Fruit fly (Drosophila melanogaster) whole organism, wandering third instar larva: ENCODE data around the gene Nubp2.

Source experiments
- Abd-B ChIP-seq: fragments of >200 bp; optimal IDR thresholded peaks from 2 replicates; lab custom pipeline; 2017; ENCODE audit warnings: missing biosample characterization, missing genetic modification characterization
- CG32264 ChIP-seq: fragments of 200-800 bp; sonication (Bioruptor generic); optimal IDR thresholded peaks from 2 replicates; lab custom pipeline; 2016; ENCODE audit warnings: missing biosample characterization, missing genetic modification characterization
- CG9705 ChIP-seq: fragments of 200-800 bp; sonication (Bioruptor generic); optimal IDR thresholded peaks from 2 replicates; lab custom pipeline; 2018; ENCODE audit warnings: missing biosample characterization, mild to moderate bottlenecking, missing genetic modification characterization
- CrebA ChIP-seq: fragments of 200-800 bp; sonication (Bioruptor generic); optimal IDR thresholded peaks from 2 replicates; lab custom pipeline; 2016; ENCODE audit warnings: missing biosample characterization, mild to moderate bottlenecking, missing genetic modification characterization, borderline replicate concordance
- Dfd ChIP-seq: fragments of >200 bp; optimal IDR thresholded peaks from 2 replicates; lab custom pipeline; 2017; ENCODE audit warnings: missing biosample characterization, missing genetic modification characterization
- Dif ChIP-seq: fragments of 200-275, 200-300 bp; sonication (Bioruptor generic); optimal IDR thresholded peaks from 2 replicates; lab custom pipeline; 2018; ENCODE audit warnings: missing biosample characterization, missing genetic modification characterization; ENCODE audit not compliant: partially characterized antibody
- GATAd ChIP-seq: sonication (Bioruptor generic); optimal IDR thresholded peaks from 2 replicates; lab custom pipeline; 2016; ENCODE audit warnings: missing biosample characterization, missing genetic modification characterization
- HLH106 ChIP-seq: fragments of 200-800 bp; optimal IDR thresholded peaks from 3 replicates; lab custom pipeline; 2019; ENCODE audit warnings: missing biosample characterization, mild to moderate bottlenecking, missing genetic modification characterization, moderate library complexity
- Hnf4 ChIP-seq: fragments of 200-800 bp; sonication (Bioruptor generic); optimal IDR thresholded peaks from 2 replicates; lab custom pipeline; 2016; ENCODE audit warnings: missing biosample characterization, mild to moderate bottlenecking, missing genetic modification characterization
- Hr78 ChIP-seq: fragments of >200 bp; optimal IDR thresholded peaks from 2 replicates; lab custom pipeline; 2017; ENCODE audit warnings: missing biosample characterization, missing genetic modification characterization
- Hr83 ChIP-seq: fragments of 200-300 bp; sonication (Bioruptor generic); optimal IDR thresholded peaks from 2 replicates; lab custom pipeline; 2016; ENCODE audit warnings: missing biosample characterization, mild to moderate bottlenecking, missing genetic modification characterization, moderate library complexity; ENCODE audit not compliant: poor library complexity, severe bottlenecking
- Jra ChIP-seq: sonication (Bioruptor generic); optimal IDR thresholded peaks from 2 replicates; lab custom pipeline; 2016; ENCODE audit warnings: missing biosample characterization, missing genetic modification characterization
- Mio ChIP-seq: sonication (Bioruptor generic); optimal IDR thresholded peaks from 2 replicates; lab custom pipeline; 2016; ENCODE audit warnings: missing biosample characterization, missing genetic modification characterization
- Myc ChIP-seq: fragments of >200 bp; optimal IDR thresholded peaks from 2 replicates; lab custom pipeline; 2017
- N ChIP-seq: fragments of >200 bp; optimal IDR thresholded peaks from 2 replicates; lab custom pipeline; 2018; ENCODE audit warnings: missing biosample characterization, missing external identifiers, missing genetic modification characterization
- OdsH ChIP-seq: fragments of 200-800 bp; sonication (Bioruptor generic); optimal IDR thresholded peaks from 2 replicates; lab custom pipeline; 2016; ENCODE audit warnings: missing biosample characterization, mild to moderate bottlenecking, missing genetic modification characterization
- Rel ChIP-seq, 2 experiments: fragments of 200-800 bp; sonication (Bioruptor generic) in 1 of 2; optimal IDR thresholded peaks; 2 replicates in 1 of 2; 3 replicates in 1 of 2; lab custom pipeline; 2016 to 2019; ENCODE audit warnings: mild to moderate bottlenecking in 2 of 2, missing biosample characterization in 2 of 2, missing genetic modification characterization in 2 of 2, moderate library complexity in 1 of 2
- Sp1 ChIP-seq: fragments of 200-800 bp; sonication (Bioruptor generic); optimal IDR thresholded peaks from 3 replicates; lab custom pipeline; 2019; ENCODE audit warnings: missing biosample characterization, mild to moderate bottlenecking, missing genetic modification characterization, moderate library complexity
- Vsx2 ChIP-seq: fragments of 200-300, 225-300 bp; sonication (Bioruptor generic); optimal IDR thresholded peaks from 2 replicates; lab custom pipeline; 2018; ENCODE audit warnings: missing biosample characterization, missing genetic modification characterization; ENCODE audit not compliant: partially characterized antibody
- br ChIP-seq: fragments of 200-800 bp; sonication (Bioruptor generic); optimal IDR thresholded peaks from 2 replicates; lab custom pipeline; 2016; ENCODE audit warnings: missing biosample characterization, missing genetic modification characterization
- brk ChIP-seq: fragments of 200-800 bp; sonication (Bioruptor generic); optimal IDR thresholded peaks from 2 replicates; lab custom pipeline; 2016; ENCODE audit warnings: missing biosample characterization, mild to moderate bottlenecking, missing genetic modification characterization
- dl ChIP-seq, 2 experiments: fragments of 175-275, 200-275 bp in 1 of 2; fragments of 200-275 bp in 1 of 2; sonication (Bioruptor generic); optimal IDR thresholded peaks; lab custom pipeline; 2018; ENCODE audit warnings: mild to moderate bottlenecking in 2 of 2, missing biosample characterization in 2 of 2, missing genetic modification characterization in 2 of 2, moderate library complexity in 2 of 2; ENCODE audit not compliant: partially characterized antibody in 2 of 2, insufficient read depth in 1 of 2
- dmrt93B ChIP-seq: fragments of 200-800 bp; sonication (Bioruptor generic); optimal IDR thresholded peaks from 2 replicates; lab custom pipeline; 2018; ENCODE audit warnings: missing biosample characterization, mild to moderate bottlenecking, missing genetic modification characterization
- dsf ChIP-seq: sonication (Bioruptor generic); optimal IDR thresholded peaks from 2 replicates; lab custom pipeline; 2016; ENCODE audit warnings: missing biosample characterization, missing genetic modification characterization, borderline replicate concordance
- ey ChIP-seq: fragments of 200-800 bp; sonication (Bioruptor generic); optimal IDR thresholded peaks from 2 replicates; lab custom pipeline; 2016; ENCODE audit warnings: missing biosample characterization, missing genetic modification characterization
- foxo ChIP-seq, 2 experiments: fragments of 200-800 bp; sonication (Bioruptor generic); optimal IDR thresholded peaks; 2 replicates in 1 of 2; 3 replicates in 1 of 2; lab custom pipeline; 2016 to 2017; ENCODE audit warnings: missing biosample characterization in 2 of 2, missing genetic modification characterization in 2 of 2
- fru ChIP-seq: fragments of 200-800 bp; sonication (Bioruptor generic); optimal IDR thresholded peaks from 3 replicates; lab custom pipeline; 2016; ENCODE audit warnings: missing biosample characterization, mild to moderate bottlenecking, missing genetic modification characterization
- h ChIP-seq: fragments of 200-800 bp; sonication (Bioruptor generic); optimal IDR thresholded peaks from 3 replicates; lab custom pipeline; 2016; ENCODE audit warnings: missing biosample characterization, mild to moderate bottlenecking, missing genetic modification characterization
- jim ChIP-seq: fragments of 175-275, 200-325 bp; sonication (Bioruptor generic); optimal IDR thresholded peaks from 2 replicates; lab custom pipeline; 2016; ENCODE audit warnings: missing biosample characterization, mild to moderate bottlenecking, missing genetic modification characterization
- lola ChIP-seq: fragments of >200 bp; optimal IDR thresholded peaks from 2 replicates; lab custom pipeline; 2017; ENCODE audit warnings: missing biosample characterization, missing genetic modification characterization
- pan ChIP-seq: fragments of >200 bp; optimal IDR thresholded peaks from 2 replicates; lab custom pipeline; 2017
- psq ChIP-seq: fragments of 200-800 bp; sonication (Bioruptor generic); optimal IDR thresholded peaks from 3 replicates; lab custom pipeline; 2017; ENCODE audit warnings: missing biosample characterization, mild to moderate bottlenecking, missing genetic modification characterization, moderate library complexity
- rgr ChIP-seq: fragments of 200-800 bp; sonication (Bioruptor generic); optimal IDR thresholded peaks from 3 replicates; lab custom pipeline; 2016; ENCODE audit warnings: missing biosample characterization, mild to moderate bottlenecking, missing genetic modification characterization
- sage ChIP-seq: fragments of 200-800 bp; sonication (Bioruptor generic); optimal IDR thresholded peaks from 2 replicates; lab custom pipeline; 2016; ENCODE audit warnings: missing biosample characterization, mild to moderate bottlenecking, missing genetic modification characterization
- sv ChIP-seq: fragments of 200-800 bp; sonication (Bioruptor generic); optimal IDR thresholded peaks from 3 replicates; lab custom pipeline; 2016; ENCODE audit warnings: missing biosample characterization, missing genetic modification characterization
- tai ChIP-seq: sonication (Bioruptor generic); optimal IDR thresholded peaks from 2 replicates; lab custom pipeline; 2016; ENCODE audit warnings: missing biosample characterization, missing genetic modification characterization
- usp ChIP-seq: fragments of >200 bp; optimal IDR thresholded peaks from 2 replicates; lab custom pipeline; 2017; ENCODE audit warnings: missing biosample characterization, missing genetic modification characterization
- woc ChIP-seq: sonication (Bioruptor generic); optimal IDR thresholded peaks from 2 replicates; lab custom pipeline; 2016; ENCODE audit warnings: missing biosample characterization, mild to moderate bottlenecking, missing genetic modification characterization

Nubp2 gene

dm6 chr3L:20493417-20494261 is 32.7 kb upstream of the Nubp2 start:
- TF ChIP-seq GATAd (GFP tag; lab: Kevin White, UChicago) (no peak), Mio (GFP tag; lab: Kevin White, UChicago) (peak; percentile 40), h (GFP tag; lab: Kevin White, UChicago) (peak; percentile 96), OdsH (GFP tag; lab: Kevin White, UChicago) (peak; percentile 95), CrebA (GFP tag; lab: Kevin White, UChicago) (no peak), HLH106 (tag; lab: Kevin White, UChicago) (peak; percentile 91), tai (GFP tag; lab: Kevin White, UChicago) (peak; percentile 56), CG9705 (GFP tag; lab: Kevin White, UChicago) (peak; percentile 34), Sp1 (peak; percentile 92), dmrt93B (GFP tag; lab: Kevin White, UChicago) (peak; percentile 68), Hr78 (GFP tag; lab: Kevin White, UChicago) (no peak), usp (no peak), Abd-B (no peak), Dif (GFP tag; lab: Kevin White, UChicago) (peak; percentile 34), fru (peak; percentile 94), br (GFP tag; lab: Kevin White, UChicago) (peak; percentile 88), Dfd (peak; percentile 6), woc (GFP tag; lab: Kevin White, UChicago) (peak; percentile 92), N (GFP tag; lab: Kevin White, UChicago) (no peak), lola (GFP tag; lab: Kevin White, UChicago) (no peak), dl (GFP tag; optimal IDR thresholded peaks at IDR 0.05; lab: Kevin White, UChicago; ENCODE audit: insufficient read depth in 1 of 2, partially characterized antibody in 2 of 2) (peak; percentile 20 to 23), foxo (GFP tag; optimal IDR thresholded peaks at IDR 0.05; lab: Kevin White, UChicago) (peak; percentile 27 to 93), brk (GFP tag; lab: Kevin White, UChicago) (peak; percentile 89), sage (GFP tag; lab: Kevin White, UChicago) (peak; percentile 78), sv (GFP tag; lab: Kevin White, UChicago) (no peak), Jra (GFP tag; lab: Kevin White, UChicago) (peak; percentile 87), Myc (lab: Kevin White, UChicago) (no peak), ey (peak; percentile 90), Hr83 (GFP tag; lab: Kevin White, UChicago) (peak; percentile 64), pan (lab: Kevin White, UChicago) (no peak), psq (GFP tag; lab: Kevin White, UChicago) (peak; percentile 98), Rel (GFP tag; optimal IDR thresholded peaks at IDR 0.05; lab: Kevin White, UChicago) (peak; percentile 76), Rel (tag; optimal IDR thresholded peaks at IDR 0.05; lab: Kevin White, UChicago) (peak; percentile 72), rgr (GFP tag; lab: Kevin White, UChicago) (peak; percentile 93), CG32264 (peak; percentile 74), Vsx2 (GFP tag; lab: Kevin White, UChicago) (no peak), Hnf4 (peak; percentile 76), jim (no peak), dsf (GFP tag; lab: Kevin White, UChicago) (peak; percentile 63)

- TF ChIP-seq Hr83 (GFP tag; lab: Kevin White, UChicago) = no peak
- TF ChIP-seq Abd-B = no peak
- no peak for TF ChIP-seq dl (GFP tag; optimal IDR thresholded peaks at IDR 0.05; lab: Kevin White, UChicago; ENCODE audit: insufficient read depth in 1 of 2, partially characterized antibody in 2 of 2)
- TF ChIP-seq dmrt93B (GFP tag; lab: Kevin White, UChicago) = no peak
- no peak for TF ChIP-seq HLH106 (tag; lab: Kevin White, UChicago)
- no peak for TF ChIP-seq sage (GFP tag; lab: Kevin White, UChicago)
- TF ChIP-seq pan (lab: Kevin White, UChicago) = no peak
- no peak for TF ChIP-seq Jra (GFP tag; lab: Kevin White, UChicago)
- no peak for TF ChIP-seq brk (GFP tag; lab: Kevin White, UChicago)
- TF ChIP-seq Hr78 (GFP tag; lab: Kevin White, UChicago) = no peak
- no peak for TF ChIP-seq rgr (GFP tag; lab: Kevin White, UChicago)
- TF ChIP-seq CrebA (GFP tag; lab: Kevin White, UChicago) = no peak
- no peak for TF ChIP-seq lola (GFP tag; lab: Kevin White, UChicago)
- TF ChIP-seq fru = no peak
- TF ChIP-seq Dfd = no peak
- TF ChIP-seq jim = no peak
- no peak for TF ChIP-seq Mio (GFP tag; lab: Kevin White, UChicago)
- no peak for TF ChIP-seq tai (GFP tag; lab: Kevin White, UChicago)
- TF ChIP-seq Myc (lab: Kevin White, UChicago) = no peak
Measured at dm6 chr3L:20494262-20494601, 32.1 kb upstream of the Nubp2 start.
